Worm (Caenorhabditis elegans): Measurements from ENCODE around the gene ptp-2.

ce11 chrII:5921620-5922019 lies 3.2 kb downstream of the ptp-2 start, which contains the start of gene vrk-1:
- TF ChIP-seq nhr-11 (tag; optimal IDR thresholded peaks at IDR 0.05) (no peak), hlh-6 (tag; optimal IDR thresholded peaks at IDR 0.05) (no peak), C08G9.2 (tag; optimal IDR thresholded peaks at IDR 0.05) (no peak), ama-1 (optimal IDR thresholded peaks at IDR 0.05) (no peak), lin-11 (tag; optimal IDR thresholded peaks at IDR 0.05) (no peak), dve-1 (tag; optimal IDR thresholded peaks at IDR 0.05) (no peak), ceh-18 (tag; optimal IDR thresholded peaks at IDR 0.05) (no peak)

Data from whole organism, late embryonic.